Fruit fly (Drosophila melanogaster) whole organism, embryonic: ENCODE measurements around the gene aop.

Experiments used
- BtbVII ChIP-seq: fragments of 200-800 bp; sonication (Bioruptor generic); optimal IDR thresholded peaks from 3 replicates; lab custom pipeline; 2017; ENCODE audit warnings: missing biosample characterization, mild to moderate bottlenecking, missing genetic modification characterization
- Bteb2 ChIP-seq: fragments of 200-800 bp; sonication (Bioruptor generic); optimal IDR thresholded peaks from 2 replicates; lab custom pipeline; 2016; ENCODE audit warnings: missing biosample characterization, missing genetic modification characterization
- CG10267 ChIP-seq: fragments of 200-800 bp; sonication (Bioruptor generic); optimal IDR thresholded peaks from 2 replicates; lab custom pipeline; 2018; ENCODE audit warnings: missing biosample characterization, mild to moderate bottlenecking, missing genetic modification characterization, moderate library complexity
- CG10274 ChIP-seq: fragments of 200-800 bp; sonication (Bioruptor generic); optimal IDR thresholded peaks from 3 replicates; lab custom pipeline; 2017; ENCODE audit warnings: missing biosample characterization, mild to moderate bottlenecking, missing genetic modification characterization
- CG12299 ChIP-seq: fragments of 200-800 bp; sonication (Bioruptor generic); optimal IDR thresholded peaks from 2 replicates; lab custom pipeline; 2018; ENCODE audit warnings: missing biosample characterization, mild to moderate bottlenecking, missing genetic modification characterization
- CG12769 ChIP-seq: fragments of 200-800 bp; sonication (Bioruptor generic); optimal IDR thresholded peaks from 2 replicates; lab custom pipeline; 2019; ENCODE audit warnings: missing biosample characterization, mild to moderate bottlenecking, missing genetic modification characterization, moderate library complexity
- CG14860 ChIP-seq: fragments of 200-800 bp; sonication (Bioruptor generic); IDR thresholded peaks from 3 replicates; pipeline ENCODE4 v1.3.6; 2022; ENCODE audit warnings: missing biosample characterization, missing genetic modification characterization; ENCODE audit not compliant: partially characterized antibody
- CG15269 ChIP-seq: fragments of 200-800 bp; sonication (Bioruptor generic); optimal IDR thresholded peaks from 2 replicates; lab custom pipeline; 2018; ENCODE audit warnings: missing biosample characterization, mild to moderate bottlenecking, missing genetic modification characterization, moderate library complexity
- CG15479 ChIP-seq: fragments of 200-800 bp; sonication (Bioruptor generic); optimal IDR thresholded peaks from 3 replicates; lab custom pipeline; 2019; ENCODE audit warnings: missing biosample characterization, mild to moderate bottlenecking, missing genetic modification characterization, moderate library complexity
- CG17186 ChIP-seq: fragments of 200-800 bp; sonication (Bioruptor generic); optimal IDR thresholded peaks from 3 replicates; lab custom pipeline; 2017; ENCODE audit warnings: missing biosample characterization, missing genetic modification reagents, missing genetic modification characterization
- CG17612 ChIP-seq: fragments of 200-800 bp; sonication (Bioruptor generic); IDR thresholded peaks from 2 replicates; pipeline ENCODE4 v1.3.6; 2022; ENCODE audit warnings: missing biosample characterization, missing genetic modification characterization
- CG2120 ChIP-seq: fragments of 200-800 bp; sonication (Bioruptor generic); optimal IDR thresholded peaks from 3 replicates; lab custom pipeline; 2016; ENCODE audit warnings: missing biosample characterization, missing genetic modification characterization
- CG3065 ChIP-seq: fragments of 200-800 bp; sonication (Bioruptor generic); optimal IDR thresholded peaks from 2 replicates; lab custom pipeline; 2016; ENCODE audit warnings: missing biosample characterization, missing genetic modification characterization
- CG31441 ChIP-seq: fragments of 200-800 bp; sonication (Bioruptor generic); IDR thresholded peaks from 2 replicates; pipeline ENCODE4 v1.3.6; 2022; ENCODE audit warnings: missing biosample characterization, missing genetic modification characterization
- CG33213 ChIP-seq: fragments of 200-800 bp; sonication (Bioruptor generic); optimal IDR thresholded peaks from 3 replicates; lab custom pipeline; 2016; ENCODE audit warnings: missing biosample characterization, missing genetic modification characterization
- CG3838 ChIP-seq: fragments of 200-800 bp; sonication (Bioruptor generic); optimal IDR thresholded peaks from 3 replicates; lab custom pipeline; 2016; ENCODE audit warnings: missing biosample characterization, missing genetic modification characterization
- CG4854 ChIP-seq: fragments of 200-800 bp; sonication (Bioruptor generic); optimal IDR thresholded peaks from 2 replicates; lab custom pipeline; 2016; ENCODE audit warnings: missing biosample characterization, missing genetic modification characterization, inconsistent platforms
- CG7271 ChIP-seq: fragments of 200-800 bp; sonication (Bioruptor generic); optimal IDR thresholded peaks from 2 replicates; lab custom pipeline; 2018; ENCODE audit warnings: missing biosample characterization, mild to moderate bottlenecking, missing genetic modification characterization, moderate library complexity
- CrebB ChIP-seq: fragments of 200-800 bp; sonication (Bioruptor generic); optimal IDR thresholded peaks from 3 replicates; lab custom pipeline; 2018; ENCODE audit warnings: missing biosample characterization, mild to moderate bottlenecking, missing genetic modification characterization
- Dp ChIP-seq: fragments of 200-800 bp; sonication (Bioruptor generic); optimal IDR thresholded peaks from 2 replicates; lab custom pipeline; 2018; ENCODE audit warnings: missing biosample characterization, mild to moderate bottlenecking, missing genetic modification characterization, moderate library complexity
- E2f2 ChIP-seq: fragments of 200-800 bp; sonication (Bioruptor generic); IDR thresholded peaks from 2 replicates; pipeline ENCODE4 v1.3.6; 2022; ENCODE audit warnings: missing biosample characterization, missing genetic modification characterization
- Elba2 ChIP-seq: fragments of 200-800 bp; sonication (Bioruptor generic); optimal IDR thresholded peaks from 3 replicates; lab custom pipeline; 2016; ENCODE audit warnings: missing biosample characterization, missing genetic modification characterization
- Fer3 ChIP-seq: fragments of 200-800 bp; sonication (Bioruptor generic); optimal IDR thresholded peaks from 2 replicates; lab custom pipeline; 2018; ENCODE audit warnings: missing biosample characterization, mild to moderate bottlenecking, missing genetic modification characterization, moderate library complexity
- HLHmδ ChIP-seq: fragments of 200-800 bp; sonication (Bioruptor generic); optimal IDR thresholded peaks from 2 replicates; lab custom pipeline; 2018; ENCODE audit warnings: missing biosample characterization, mild to moderate bottlenecking, missing genetic modification characterization, moderate library complexity
- Hr3 ChIP-seq: fragments of 200-800 bp; sonication (Bioruptor generic); optimal IDR thresholded peaks from 3 replicates; lab custom pipeline; 2016; ENCODE audit warnings: missing biosample characterization, missing genetic modification characterization
- Hsf ChIP-seq: fragments of 200-800 bp; sonication (Bioruptor generic); optimal IDR thresholded peaks from 3 replicates; lab custom pipeline; 2016; ENCODE audit warnings: missing biosample characterization, missing genetic modification characterization
- Meics ChIP-seq: fragments of 200-800 bp; sonication (Bioruptor generic); optimal IDR thresholded peaks from 2 replicates; lab custom pipeline; 2017; ENCODE audit warnings: missing biosample characterization, mild to moderate bottlenecking, missing genetic modification characterization
- Neu2 ChIP-seq: fragments of 200-800 bp; sonication (Bioruptor generic); optimal IDR thresholded peaks from 3 replicates; lab custom pipeline; 2016; ENCODE audit warnings: missing biosample characterization, missing genetic modification characterization, borderline replicate concordance
- NfI ChIP-seq: fragments of 200-800 bp; sonication (Bioruptor generic); optimal IDR thresholded peaks from 3 replicates; lab custom pipeline; 2018; ENCODE audit warnings: missing biosample characterization, mild to moderate bottlenecking, missing genetic modification characterization, moderate library complexity
- Oli ChIP-seq: fragments of 200-800 bp; sonication (Bioruptor generic); optimal IDR thresholded peaks from 2 replicates; lab custom pipeline; 2018; ENCODE audit warnings: missing biosample characterization, mild to moderate bottlenecking, missing genetic modification characterization, moderate library complexity
- Side ChIP-seq: fragments of 200-800 bp; sonication (Bioruptor generic); optimal IDR thresholded peaks from 2 replicates; lab custom pipeline; 2016; ENCODE audit warnings: missing biosample characterization, missing genetic modification characterization
- Sry-β ChIP-seq: fragments of 200-800 bp; sonication (Bioruptor generic); optimal IDR thresholded peaks from 2 replicates; lab custom pipeline; 2018; ENCODE audit warnings: missing biosample characterization, mild to moderate bottlenecking, missing genetic modification characterization, moderate library complexity
- Stat92E ChIP-seq, 3 experiments: fragments of >200 bp in 2 of 3; fragments of 200-800 bp in 1 of 3; sonication (Bioruptor generic) in 1 of 3; optimal IDR thresholded peaks; 2 replicates each; lab custom pipeline; 2017 to 2019; ENCODE audit warnings: missing biosample characterization in 3 of 3, missing genetic modification characterization in 3 of 3, mild to moderate bottlenecking in 1 of 3, moderate library complexity in 1 of 3
- Usf ChIP-seq: fragments of 200-800 bp; sonication (Bioruptor generic); optimal IDR thresholded peaks from 2 replicates; lab custom pipeline; 2017; ENCODE audit warnings: missing genotype, missing biosample characterization, missing genetic modification characterization
- bab2 ChIP-seq: fragments of 200-800 bp; sonication (Bioruptor generic); optimal IDR thresholded peaks from 2 replicates; lab custom pipeline; 2016; ENCODE audit warnings: missing biosample characterization, missing genetic modification characterization
- br ChIP-seq: fragments of >200 bp; optimal IDR thresholded peaks from 2 replicates; lab custom pipeline; 2017
- croc ChIP-seq: fragments of 200-800 bp; sonication (Bioruptor generic); conservative IDR thresholded peaks from 3 replicates; pipeline ENCODE4 v1.3.6; 2022; ENCODE audit warnings: missing biosample characterization, missing genetic modification characterization
- ems ChIP-seq: fragments of 200-800 bp; sonication (Bioruptor generic); optimal IDR thresholded peaks from 3 replicates; lab custom pipeline; 2016; ENCODE audit warnings: missing biosample characterization, missing genetic modification characterization
- ewg ChIP-seq: fragments of 200-800 bp; sonication (Bioruptor generic); optimal IDR thresholded peaks from 3 replicates; lab custom pipeline; 2017; ENCODE audit warnings: mild to moderate bottlenecking, missing biosample characterization, missing genetic modification reagents, missing genetic modification characterization
- eyg ChIP-seq: fragments of 200-800 bp; sonication (Bioruptor generic); optimal IDR thresholded peaks from 3 replicates; lab custom pipeline; 2016; ENCODE audit warnings: missing biosample characterization, missing genetic modification characterization
- fu2 ChIP-seq: fragments of 200-800 bp; sonication (Bioruptor generic); optimal IDR thresholded peaks from 2 replicates; lab custom pipeline; 2016; ENCODE audit warnings: missing biosample characterization, missing genetic modification characterization
- gsb-n ChIP-seq: fragments of 200-800 bp; sonication (Bioruptor generic); optimal IDR thresholded peaks from 3 replicates; lab custom pipeline; 2018; ENCODE audit warnings: missing biosample characterization, mild to moderate bottlenecking, missing genetic modification characterization
- hbn ChIP-seq: fragments of 200-800 bp; sonication (Bioruptor generic); IDR thresholded peaks from 2 replicates; pipeline ENCODE4 v1.3.6; 2022; ENCODE audit warnings: missing biosample characterization, missing genetic modification characterization; ENCODE audit not compliant: partially characterized antibody
- mld ChIP-seq: fragments of 200-800 bp; sonication (Bioruptor generic); IDR thresholded peaks from 3 replicates; pipeline ENCODE4 v1.3.6; 2022; ENCODE audit warnings: missing biosample characterization, missing genetic modification characterization; ENCODE audit not compliant: partially characterized antibody
- nom ChIP-seq: fragments of 200-800 bp; sonication (Bioruptor generic); optimal IDR thresholded peaks from 2 replicates; lab custom pipeline; 2017; ENCODE audit warnings: missing biosample characterization, missing genetic modification characterization, mild to moderate bottlenecking, moderate library complexity, missing genetic modification reagents
- row ChIP-seq: fragments of 200-800 bp; sonication (Bioruptor generic); IDR thresholded peaks from 3 replicates; pipeline ENCODE4 v1.3.6; 2022; ENCODE audit warnings: missing biosample characterization, missing genetic modification characterization
- ttk ChIP-seq: fragments of 200-800 bp; sonication (Bioruptor generic); IDR thresholded peaks from 2 replicates; pipeline ENCODE4 v2.1.2; 2022; ENCODE audit warnings: missing biosample characterization, missing genetic modification characterization
- wor ChIP-seq: fragments of 200-800 bp; sonication (Bioruptor generic); IDR thresholded peaks from 2 replicates; pipeline ENCODE4 v1.3.6; 2022; ENCODE audit warnings: missing biosample characterization, missing genetic modification characterization

aop gene

DNA sequence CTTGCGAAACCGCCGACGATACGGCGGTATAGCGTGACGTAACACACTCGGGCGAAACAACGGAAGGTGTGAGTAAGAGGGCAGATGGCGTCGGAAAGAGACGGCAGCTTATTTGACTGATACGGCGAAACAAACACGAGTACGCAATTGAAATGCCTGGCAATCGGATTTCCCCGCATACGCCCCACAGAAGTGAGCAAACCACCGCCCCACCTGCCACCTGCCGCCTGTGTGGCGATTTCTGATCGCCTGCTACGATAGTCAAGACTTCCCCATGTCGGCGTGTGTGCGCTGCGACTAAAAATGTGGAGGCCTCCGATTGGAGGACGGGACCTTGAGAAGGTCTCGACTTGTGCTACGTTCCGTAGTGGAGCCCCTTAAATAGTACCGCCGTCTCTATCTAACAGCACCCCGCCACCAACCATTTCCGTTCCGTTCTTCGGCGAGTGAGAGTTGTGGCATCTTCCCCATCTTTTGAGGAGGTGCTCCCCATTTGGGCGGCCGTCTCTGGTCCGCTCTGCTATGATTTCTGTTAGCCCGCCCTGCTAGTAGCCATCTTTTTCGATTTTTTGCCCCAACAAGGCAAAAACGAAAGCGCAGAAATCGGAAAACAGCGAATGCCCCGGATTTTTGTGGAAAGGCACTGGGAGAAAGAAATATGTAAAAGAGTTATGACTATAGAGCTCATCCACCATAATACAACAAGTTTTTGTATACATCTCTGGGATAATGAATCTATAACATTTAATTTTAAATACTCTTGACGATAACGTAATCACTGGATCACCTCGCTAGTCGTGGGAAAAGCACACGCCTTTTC, 20.3 kb upstream of the aop start (continued):
- TF ChIP-seq mld (GFP tag; lab: Robert Waterston, UW), result no peak
- peak; percentile 90 for TF ChIP-seq Side (GFP tag; lab: Kevin White, UChicago)
- peak; percentile 74 for TF ChIP-seq Usf
- peak; percentile 23 for TF ChIP-seq CG12299 (tag; lab: Kevin White, UChicago)
- peak; percentile 87 for TF ChIP-seq Meics (GFP tag; lab: Kevin White, UChicago)
- TF ChIP-seq CG14860 (GFP tag; lab: Robert Waterston, UW), result no peak
- peak; percentile 89 for TF ChIP-seq CG2120 (GFP tag; lab: Kevin White, UChicago)
- peak; percentile 77 for TF ChIP-seq CG10267 (tag; lab: Kevin White, UChicago)
- TF ChIP-seq HLHmδ (GFP tag; lab: Kevin White, UChicago), result peak; percentile 65
- TF ChIP-seq ems (GFP tag; lab: Kevin White, UChicago), result peak; percentile 90
- TF ChIP-seq wor (GFP tag; lab: Robert Waterston, UW), result no peak
- no peak for TF ChIP-seq Dp (GFP tag; lab: Kevin White, UChicago)
- TF ChIP-seq CG3838 (GFP tag; lab: Kevin White, UChicago), result peak; percentile 45
- TF ChIP-seq fu2 (GFP tag; lab: Kevin White, UChicago), result peak; percentile 70
- TF ChIP-seq Sry-β (GFP tag; lab: Kevin White, UChicago), result peak; percentile 38
- peak; percentile 82 for TF ChIP-seq CG15269 (tag; lab: Kevin White, UChicago)
- no peak for TF ChIP-seq CG3065
- TF ChIP-seq Fer3 (tag; lab: Kevin White, UChicago), result peak; percentile 78
- peak; percentile 96 for TF ChIP-seq CG12769 (tag; lab: Kevin White, UChicago)
- peak; percentile 91 for TF ChIP-seq Oli (tag; lab: Kevin White, UChicago)
- TF ChIP-seq ewg (GFP tag; lab: Kevin White, UChicago), result peak; percentile 81
- peak; percentile 85 for TF ChIP-seq croc (GFP tag; lab: Robert Waterston, UW)
- TF ChIP-seq hbn (GFP tag; lab: Robert Waterston, UW), result no peak
- TF ChIP-seq CG17612, result no peak
- TF ChIP-seq CrebB (tag; lab: Kevin White, UChicago), result peak; percentile 78
- peak; percentile 72 for TF ChIP-seq BtbVII (GFP tag; lab: Kevin White, UChicago)
- peak; percentile 88 for TF ChIP-seq CG33213
- TF ChIP-seq br (lab: Kevin White, UChicago), result no peak
- peak; percentile 78 for TF ChIP-seq NfI (GFP tag; lab: Kevin White, UChicago)
- no peak for TF ChIP-seq row (GFP tag; lab: Robert Waterston, UW)
- TF ChIP-seq Neu2 (GFP tag; lab: Kevin White, UChicago), result peak; percentile 31
- TF ChIP-seq Stat92E (GFP tag; optimal IDR thresholded peaks at IDR 0.05; lab: Kevin White, UChicago), result no peak
- TF ChIP-seq CG17186 (GFP tag; lab: Kevin White, UChicago), result peak; percentile 36
- no peak for TF ChIP-seq CG15479
- TF ChIP-seq ttk (GFP tag; lab: Robert Waterston, UW), result no peak
- no peak for TF ChIP-seq E2f2 (GFP tag; lab: Robert Waterston, UW)
- peak; percentile 82 for TF ChIP-seq CG4854 (GFP tag; lab: Kevin White, UChicago)
- TF ChIP-seq CG10274 (GFP tag; lab: Kevin White, UChicago), result peak; percentile 50
- TF ChIP-seq Elba2 (GFP tag; lab: Kevin White, UChicago), result peak; percentile 41
- peak; percentile 82 for TF ChIP-seq Hsf (GFP tag; lab: Kevin White, UChicago)
- peak; percentile 86 for TF ChIP-seq gsb-n (tag; lab: Kevin White, UChicago)
- TF ChIP-seq nom (GFP tag; lab: Kevin White, UChicago), result peak; percentile 81
- peak; percentile 18 for TF ChIP-seq CG7271 (tag; lab: Kevin White, UChicago)
- TF ChIP-seq bab2 (GFP tag; lab: Kevin White, UChicago), result peak; percentile 88
- peak; percentile 80 for TF ChIP-seq eyg (GFP tag; lab: Kevin White, UChicago)
- peak; percentile 89 for TF ChIP-seq Hr3 (GFP tag; lab: Kevin White, UChicago)
- no peak for TF ChIP-seq CG31441 (GFP tag; lab: Robert Waterston, UW)
- TF ChIP-seq Bteb2 (GFP tag; lab: Kevin White, UChicago), result peak; percentile 78
